Worm (Caenorhabditis elegans): Measurements from ENCODE around the gene nlp-78.

DNA sequence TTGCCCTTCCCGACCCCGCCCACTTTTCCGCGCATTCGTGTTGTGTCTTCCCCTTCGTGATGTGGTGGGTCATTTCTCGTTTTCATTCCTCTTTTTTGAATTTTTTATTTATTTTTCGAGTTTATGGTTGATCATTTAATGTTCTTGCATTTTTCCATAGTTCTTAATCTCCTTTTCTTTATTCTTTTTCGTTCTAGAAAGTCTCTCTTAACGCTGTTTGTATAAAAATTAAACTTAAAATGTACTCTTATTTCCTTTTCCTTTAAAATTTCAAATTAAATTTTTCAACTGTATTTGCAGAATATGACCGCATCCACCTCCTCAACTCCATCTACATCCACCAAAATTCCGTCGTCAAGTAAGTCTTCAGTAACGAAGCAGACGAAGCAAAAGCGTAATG is 49.7 kb upstream of the nlp-78 start, which contains the start of gene hlh-3:
- TF ChIP-seq mdl-1 (tag; optimal IDR thresholded peaks at IDR 0.05) (no peak), fos-1 (tag; optimal IDR thresholded peaks at IDR 0.05) (no peak), ztf-11 (tag; optimal IDR thresholded peaks at IDR 0.05) (no peak), alr-1 (tag; optimal IDR thresholded peaks at IDR 0.05) (no peak), nhr-77 (tag; optimal IDR thresholded peaks at IDR 0.05) (no peak)

Measured in whole organism, L2 larva.